Worm (Caenorhabditis elegans): Measurements from ENCODE around the gene nlp-30.

The nlp-30 gene

DNA sequence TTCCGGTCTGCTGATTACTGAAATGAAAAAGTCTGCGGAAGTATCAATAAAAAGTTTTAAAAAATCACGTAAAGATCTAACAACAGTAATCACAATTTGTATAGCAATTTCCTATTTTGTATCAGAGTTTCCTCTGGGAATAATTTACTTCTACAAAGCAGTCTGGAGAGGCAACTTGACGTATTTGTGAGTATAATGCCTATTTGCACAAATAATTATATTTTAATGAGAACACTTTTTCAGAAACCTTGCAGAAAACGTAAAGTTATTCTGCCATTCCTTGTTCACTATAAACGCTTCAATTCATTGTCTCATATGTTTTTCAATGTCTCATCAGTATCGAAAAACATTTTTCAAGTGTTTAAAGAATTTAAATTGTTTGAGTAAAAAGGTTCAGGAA, 36.8 kb downstream of the nlp-30 start:
- no peak for TF ChIP-seq tbp1 (GFP tag; optimal IDR thresholded peaks at IDR 0.05)

DNA sequence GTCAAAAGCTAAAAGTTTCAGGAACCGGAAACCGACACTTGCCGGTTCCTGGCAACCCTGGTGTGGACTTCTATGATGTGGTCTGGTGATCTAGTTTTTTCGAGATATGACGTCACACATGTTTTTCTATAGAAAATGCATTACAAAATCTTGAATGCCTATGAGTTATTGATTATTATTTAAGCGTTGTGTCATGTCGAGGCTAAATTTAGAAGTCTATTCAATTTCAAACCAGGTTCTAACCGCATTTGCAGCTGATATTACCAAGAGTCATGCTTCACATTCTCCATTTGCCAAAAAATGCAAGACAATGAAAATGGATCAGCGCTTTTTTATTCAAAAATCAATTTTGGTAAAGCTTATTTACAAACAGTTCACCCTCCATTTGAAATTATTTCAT, 37.4 kb downstream of the nlp-30 start, which contains the start of gene K09D9.3:
Gene K09D9.3, plus strand, starts transcription at position 301 of the 400 bp plus-strand sequence.
- TF ChIP-seq aptf-2 (GFP tag; conservative IDR thresholded peaks at IDR 0.05) (no peak), ztf-28 (GFP tag; IDR thresholded peaks at IDR 0.05) (no peak), lir-1 (GFP tag; conservative IDR thresholded peaks at IDR 0.05) (no peak), ceh-91 (GFP tag; IDR thresholded peaks at IDR 0.05) (no peak), F23B12.7 (tag; optimal IDR thresholded peaks at IDR 0.05; ENCODE audit: insufficient read depth) (no peak), hrde-1 (tag; optimal IDR thresholded peaks at IDR 0.05; ENCODE audit: borderline replicate concordance) (no peak), madf-3 (GFP tag; IDR thresholded peaks at IDR 0.05) (no peak), Y53F4B.3 (GFP tag; IDR thresholded peaks at IDR 0.05) (no peak), dpl-1 (GFP tag; optimal IDR thresholded peaks at IDR 0.05) (no peak), egrh-3 (GFP tag; IDR thresholded peaks at IDR 0.05) (no peak), C17E4.6 (GFP tag; IDR thresholded peaks at IDR 0.05) (no peak), snpc-1.1 (tag; optimal IDR thresholded peaks at IDR 0.05; ENCODE audit: insufficient read depth) (no peak), ztf-26 (tag; optimal IDR thresholded peaks at IDR 0.05) (no peak), rcor-1 (GFP tag; IDR thresholded peaks at IDR 0.05) (no peak), tbp1 (GFP tag; optimal IDR thresholded peaks at IDR 0.05) (no peak), ZK185.1 (tag; optimal IDR thresholded peaks at IDR 0.05; ENCODE audit: poor library complexity, severe bottlenecking) (no peak), ztf-25 (GFP tag; IDR thresholded peaks at IDR 0.05) (no peak), atf-7 (tag; optimal IDR thresholded peaks at IDR 0.05) (no peak), lin-35 (GFP tag; optimal IDR thresholded peaks at IDR 0.05) (no peak), F39B2.1 (GFP tag; IDR thresholded peaks at IDR 0.05) (no peak)

DNA sequence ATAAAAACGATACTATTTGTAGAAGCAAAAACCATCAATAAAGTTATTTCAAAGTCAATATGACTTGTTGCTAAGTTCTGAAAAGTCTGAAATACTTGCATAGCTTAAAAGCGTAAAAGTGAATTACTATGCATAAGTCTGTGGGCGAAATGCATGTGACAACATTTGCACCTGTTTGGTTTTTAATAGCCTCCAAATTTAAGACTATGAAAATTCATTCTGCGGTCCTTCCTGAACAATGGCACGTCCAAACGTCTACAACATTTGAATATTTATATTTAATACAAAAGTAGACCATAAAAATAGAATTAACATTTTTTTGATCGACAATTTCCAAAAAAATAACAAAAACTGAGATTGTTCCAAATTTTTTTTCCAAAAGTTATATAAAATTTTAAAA, 40.0 kb downstream of the nlp-30 start, which contains the start of gene K09D9.14:
Gene K09D9.14, minus strand, starts transcription at position 101 of the 400 bp plus-strand sequence.
- TF ChIP-seq C06A6.2 (GFP tag; conservative IDR thresholded peaks at IDR 0.05): no peak

DNA sequence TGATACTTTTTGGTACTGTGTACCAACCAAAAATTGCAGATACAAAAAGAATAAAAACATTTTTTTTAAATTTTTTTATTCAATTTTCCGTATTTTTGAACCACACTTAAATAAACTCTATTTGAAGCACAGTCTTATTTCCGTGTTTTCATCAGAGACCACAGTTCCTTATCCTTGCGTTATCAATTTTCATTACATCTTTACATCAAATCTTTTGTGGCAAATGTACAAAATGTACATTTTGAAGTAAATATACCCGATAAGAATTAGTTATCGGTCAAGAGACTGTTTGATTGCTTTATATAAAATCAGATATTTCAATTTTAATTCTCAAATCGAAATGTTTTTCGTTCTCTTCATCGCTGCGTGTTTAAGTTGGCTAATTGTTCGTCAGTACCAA, 40.5 kb downstream of the nlp-30 start, which contains the start of gene cyp-35A3:
Gene cyp-35A3, plus strand, starts transcription at position 301 of the 400 bp plus-strand sequence.
- TF ChIP-seq ceh-100 (GFP tag; IDR thresholded peaks at IDR 0.05) (no peak), somi-1 (GFP tag; optimal IDR thresholded peaks at IDR 0.05) (no peak), pbrm-1 (GFP tag; IDR thresholded peaks at IDR 0.05) (no peak), cebp-1 (GFP tag; IDR thresholded peaks at IDR 0.05) (no peak), cebp-1 (tag; optimal IDR thresholded peaks at IDR 0.05) (no peak), nfya-1 (tag; optimal IDR thresholded peaks at IDR 0.05; ENCODE audit: borderline replicate concordance, insufficient read depth) (no peak), zim-3 (tag; optimal IDR thresholded peaks at IDR 0.05) (no peak), let-607 (tag; optimal IDR thresholded peaks at IDR 0.05) (no peak), mes-4 (tag; optimal IDR thresholded peaks at IDR 0.05) (no peak), K12H6.12 (tag; optimal IDR thresholded peaks at IDR 0.05) (no peak)

DNA sequence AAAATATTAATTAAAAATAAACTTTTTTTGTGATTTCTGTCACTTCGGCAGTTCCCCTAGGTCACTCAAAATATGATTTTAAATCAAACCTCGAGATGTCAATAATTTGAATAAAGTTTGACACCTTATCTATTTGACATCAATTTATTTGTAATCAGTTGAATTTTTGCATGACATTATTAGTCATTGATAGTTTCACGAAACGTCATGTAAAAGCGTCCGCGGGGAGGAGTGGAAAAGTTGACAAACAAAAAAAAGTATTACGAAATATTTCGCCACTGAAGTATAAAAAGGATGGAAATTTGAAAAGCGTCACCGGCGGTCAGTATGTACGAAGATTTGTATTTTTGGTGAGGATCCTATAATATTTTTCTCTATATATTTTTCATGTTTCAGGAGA, 43.0 kb downstream of the nlp-30 start, which contains the start of gene K09D9.1:
Gene K09D9.1, plus strand, starts transcription at position 271 of the 400 bp plus-strand sequence.
- TF ChIP-seq unc-62 (GFP tag; optimal IDR thresholded peaks at IDR 0.05) (peak; percentile 97), atf-7 (tag; optimal IDR thresholded peaks at IDR 0.05) (peak; percentile 79), pha-4 (tag; optimal IDR thresholded peaks at IDR 0.05) (peak; percentile 63), cebp-1 (GFP tag; IDR thresholded peaks at IDR 0.05) (peak; percentile 93), cebp-1 (tag; optimal IDR thresholded peaks at IDR 0.05) (peak; percentile 95), nhr-80 (tag; optimal IDR thresholded peaks at IDR 0.05) (peak; percentile 93), D2030.7 (GFP tag; IDR thresholded peaks at IDR 0.05) (no peak), attf-5 (GFP tag; optimal IDR thresholded peaks at IDR 0.05) (peak; percentile 19), let-607 (tag; optimal IDR thresholded peaks at IDR 0.05) (peak in 1 of 2 experiments; percentile 29), ets-4 (GFP tag; optimal IDR thresholded peaks at IDR 0.05) (peak; percentile 2), zim-3 (tag; optimal IDR thresholded peaks at IDR 0.05) (no peak), tlf-1 (GFP tag; optimal IDR thresholded peaks at IDR 0.05) (no peak), ZK185.1 (tag; optimal IDR thresholded peaks at IDR 0.05; ENCODE audit: poor library complexity, severe bottlenecking) (peak; percentile 31), dox-1 (GFP tag; IDR thresholded peaks at IDR 0.05) (peak; percentile 53; the same call in 1 of the 2 replicates), attf-6 (GFP tag; IDR thresholded peaks at IDR 0.05) (no peak), ztf-22 (GFP tag; optimal IDR thresholded peaks at IDR 0.05) (peak; percentile 57), die-1 (tag; optimal IDR thresholded peaks at IDR 0.05) (no peak)

Measured in whole organism, young adult.